Worm (Caenorhabditis elegans) whole organism, L4 larva: Measurements from ENCODE around the gene K03H1.13.

Source experiments
- F26F4.8 ChIP-seq: fragments of 200-800 bp; sonication (Bioruptor generic); conservative IDR thresholded peaks from 2 replicates; pipeline ENCODE4 v1.3.6; 2022; ENCODE audit warnings: missing genetic modification characterization, missing compliant biosample characterization
- aly-2 ChIP-seq: sonication (generic microtip); optimal IDR thresholded peaks from 2 replicates; lab custom pipeline; 2018; ENCODE audit warnings: missing biosample characterization, missing genetic modification characterization
- duxl-1 ChIP-seq: sonication (generic microtip); optimal IDR thresholded peaks from 2 replicates; lab custom pipeline; 2016; ENCODE audit warnings: mild to moderate bottlenecking, missing genetic modification characterization, moderate library complexity, missing compliant biosample characterization; ENCODE audit not compliant: poor library complexity

DNA sequence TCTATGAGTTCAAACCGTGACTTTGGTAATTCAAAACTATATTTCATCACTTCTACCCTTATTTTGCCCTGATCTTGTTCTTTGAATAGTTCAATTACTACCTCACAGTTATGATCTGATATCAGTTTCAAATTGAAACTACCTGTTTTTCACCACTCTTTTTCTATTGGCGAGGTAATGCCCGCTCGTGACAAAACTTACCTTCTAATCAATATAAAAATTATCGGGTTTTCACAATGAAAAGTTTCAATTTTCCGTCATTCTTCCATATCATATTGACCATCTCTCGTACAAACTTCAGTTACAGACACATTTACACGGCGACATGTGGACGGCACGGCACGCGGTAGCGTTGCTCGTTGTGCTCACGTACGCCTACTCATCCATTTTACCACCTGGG, 18.1 kb downstream of the K03H1.13 start, which contains the start of gene dec-7:
- TF ChIP-seq F26F4.8 (GFP tag; lab: Robert Waterston, UW) = no peak
- no peak for TF ChIP-seq duxl-1 (tag; lab: Kevin White, UChicago)
- no peak for TF ChIP-seq aly-2
